Worm (Caenorhabditis elegans): Measurements from ENCODE around the gene T05C12.4.

T05C12.4 gene

DNA sequence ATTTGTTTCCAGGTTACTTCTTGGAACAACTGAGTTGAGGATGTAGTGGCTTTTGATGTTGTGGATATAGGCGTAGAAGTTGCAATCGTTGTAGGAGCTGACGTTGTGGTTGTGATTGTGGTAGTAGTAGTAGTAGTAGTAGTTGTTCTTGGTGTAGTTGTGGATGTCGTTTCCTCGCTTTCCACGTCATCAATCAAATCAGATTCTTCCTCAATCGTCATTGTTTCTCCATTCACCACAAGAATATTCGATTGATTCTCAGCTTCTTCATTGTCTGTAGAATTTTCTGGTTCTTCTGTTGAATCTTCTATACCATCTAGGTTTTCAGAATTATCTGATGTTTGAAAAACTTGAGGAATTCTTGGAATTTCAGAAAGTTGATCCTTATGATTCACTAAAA lies 1.6 kb downstream of the T05C12.4 start:
- no peak for TF ChIP-seq hlh-8 (tag; optimal IDR thresholded peaks at IDR 0.05)
- no peak for TF ChIP-seq ceh-22 (tag; optimal IDR thresholded peaks at IDR 0.05)
- TF ChIP-seq Y22D7AL.16 (tag; optimal IDR thresholded peaks at IDR 0.05): no peak
- TF ChIP-seq ceh-31 (tag; optimal IDR thresholded peaks at IDR 0.05): no peak
- TF ChIP-seq sox-4 (tag; optimal IDR thresholded peaks at IDR 0.05): no peak
- TF ChIP-seq npax-4 (tag; optimal IDR thresholded peaks at IDR 0.05): no peak
- TF ChIP-seq ztf-16 (tag; optimal IDR thresholded peaks at IDR 0.05): no peak
- TF ChIP-seq dve-1 (tag; optimal IDR thresholded peaks at IDR 0.05): no peak
- TF ChIP-seq eyg-1 (tag; optimal IDR thresholded peaks at IDR 0.05): no peak
- TF ChIP-seq pha-2 (tag; optimal IDR thresholded peaks at IDR 0.05): no peak
- no peak for TF ChIP-seq unc-3 (GFP tag; conservative IDR thresholded peaks at IDR 0.05)
- no peak for TF ChIP-seq unc-3 (tag; optimal IDR thresholded peaks at IDR 0.05)
- TF ChIP-seq ref-2 (tag; optimal IDR thresholded peaks at IDR 0.05): no peak
- TF ChIP-seq ceh-45 (GFP tag; IDR thresholded peaks at IDR 0.05): no peak

DNA sequence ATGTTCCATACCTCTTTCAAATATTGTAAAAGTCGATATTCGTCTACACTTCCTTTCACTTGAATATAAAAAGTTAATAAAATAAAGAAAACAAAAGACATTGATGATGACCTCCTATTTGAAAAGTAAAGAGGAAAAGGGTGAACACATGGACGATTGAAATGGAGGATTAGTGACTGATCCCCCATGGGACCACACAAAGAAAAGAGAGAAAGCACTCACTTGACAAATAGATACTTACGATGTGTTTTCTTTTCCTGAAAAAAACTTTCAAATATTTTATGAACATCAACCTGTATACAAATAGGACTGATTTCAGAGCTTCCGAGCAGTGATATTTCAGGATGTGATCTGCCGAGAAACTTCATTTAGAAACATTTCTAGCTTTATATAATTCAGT lies 3.1 kb downstream of the T05C12.4 start, which contains the start of gene acr-14:
acr-14 (minus strand) TSS at position 101 of the 400 bp plus-strand sequence.
- no peak for TF ChIP-seq zip-5 (tag; optimal IDR thresholded peaks at IDR 0.05)
- TF ChIP-seq ceh-19 (GFP tag; optimal IDR thresholded peaks at IDR 0.05): no peak
- TF ChIP-seq elt-2 (tag; optimal IDR thresholded peaks at IDR 0.05): no peak
- no peak for TF ChIP-seq eyg-1 (tag; optimal IDR thresholded peaks at IDR 0.05)
- no peak for TF ChIP-seq fax-1 (tag; optimal IDR thresholded peaks at IDR 0.05)
- no peak for TF ChIP-seq dmd-4 (tag; optimal IDR thresholded peaks at IDR 0.05; ENCODE audit: borderline replicate concordance)
- TF ChIP-seq sox-2 (GFP tag; IDR thresholded peaks at IDR 0.05): no peak
- no peak for TF ChIP-seq unc-55 (GFP tag; optimal IDR thresholded peaks at IDR 0.05)
- no peak for TF ChIP-seq ceh-48 (tag; optimal IDR thresholded peaks at IDR 0.05)
- no peak for TF ChIP-seq T23F11.4 (GFP tag; optimal IDR thresholded peaks at IDR 0.05)
- no peak for TF ChIP-seq ets-4 (tag; optimal IDR thresholded peaks at IDR 0.05)
- TF ChIP-seq ceh-34 (tag; optimal IDR thresholded peaks at IDR 0.05): no peak
- no peak for TF ChIP-seq ttx-3 (tag; optimal IDR thresholded peaks at IDR 0.05)
- no peak for TF ChIP-seq pax-1 (tag; optimal IDR thresholded peaks at IDR 0.05)
- TF ChIP-seq unc-42 (tag; optimal IDR thresholded peaks at IDR 0.05): no peak

DNA sequence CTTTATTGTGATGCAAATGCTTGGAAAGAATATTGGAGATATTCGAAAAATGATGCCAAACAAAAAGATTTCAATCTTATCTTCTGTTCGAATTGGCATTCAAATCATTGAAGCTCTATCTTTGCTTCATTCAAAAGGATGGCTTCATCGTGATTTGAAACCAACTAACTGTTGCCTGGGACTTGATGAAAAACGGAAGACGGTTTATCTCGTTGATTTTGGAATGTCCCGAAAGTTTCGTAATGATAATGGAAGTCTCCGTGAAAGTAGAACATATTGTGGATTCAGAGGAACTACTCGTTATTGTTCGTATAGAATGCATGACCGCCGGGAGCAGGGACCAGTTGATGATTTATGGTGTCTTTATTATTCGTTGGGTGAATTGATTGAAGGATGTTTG lies 6.0 kb downstream of the T05C12.4 start:
- TF ChIP-seq fkh-6 (tag; optimal IDR thresholded peaks at IDR 0.05) (no peak), hlh-15 (tag; optimal IDR thresholded peaks at IDR 0.05) (no peak), hlh-6 (tag; optimal IDR thresholded peaks at IDR 0.05) (no peak), sox-4 (tag; optimal IDR thresholded peaks at IDR 0.05) (no peak), pros-1 (tag; optimal IDR thresholded peaks at IDR 0.05) (no peak), ceh-19 (GFP tag; optimal IDR thresholded peaks at IDR 0.05) (no peak), unc-86 (tag; optimal IDR thresholded peaks at IDR 0.05) (no peak), C08G9.2 (tag; optimal IDR thresholded peaks at IDR 0.05) (no peak), ttx-3 (tag; optimal IDR thresholded peaks at IDR 0.05) (no peak), ceh-24 (tag; optimal IDR thresholded peaks at IDR 0.05) (no peak), tbx-2 (tag; optimal IDR thresholded peaks at IDR 0.05) (no peak), hlh-30 (tag; optimal IDR thresholded peaks at IDR 0.05; ENCODE audit: insufficient read depth) (no peak), ceh-34 (tag; optimal IDR thresholded peaks at IDR 0.05) (no peak), ceh-18 (tag; optimal IDR thresholded peaks at IDR 0.05) (no peak), pat-9 (tag; optimal IDR thresholded peaks at IDR 0.05) (no peak), pha-2 (tag; optimal IDR thresholded peaks at IDR 0.05) (no peak), elt-4 (tag; optimal IDR thresholded peaks at IDR 0.05) (no peak), pha-4 (tag; optimal IDR thresholded peaks at IDR 0.05) (no peak)

Data from whole organism, late embryonic.